Worm (Caenorhabditis elegans) whole organism, L1 larva: Measurements from ENCODE around the gene K06G5.1.

Experiments used
- C34B4.2 ChIP-seq: sonication (generic microtip); optimal IDR thresholded peaks from 2 replicates; lab custom pipeline; 2017; ENCODE audit warnings: mild to moderate bottlenecking, missing genetic modification characterization, missing compliant biosample characterization
- ama-1 ChIP-seq: fragments of 150-350 bp; optimal IDR thresholded peaks from 2 replicates; lab custom pipeline; 2014
- ceh-90 ChIP-seq: sonication (generic microtip); optimal IDR thresholded peaks from 2 replicates; lab custom pipeline; 2016; ENCODE audit warnings: missing genetic modification characterization, missing compliant biosample characterization
- nhr-77 ChIP-seq: fragments of 150-350 bp; optimal IDR thresholded peaks from 2 replicates; lab custom pipeline; 2014; ENCODE audit warnings: missing biosample characterization, missing genetic modification characterization
- tlp-1 ChIP-seq: fragments of 150-350 bp; optimal IDR thresholded peaks from 2 replicates; lab custom pipeline; 2014; ENCODE audit warnings: missing biosample characterization, missing genetic modification characterization
- unc-86 ChIP-seq: sonication (generic microtip); optimal IDR thresholded peaks from 2 replicates; lab custom pipeline; 2016; ENCODE audit warnings: missing genetic modification characterization, missing compliant biosample characterization
- zag-1 ChIP-seq: fragments of 150-350 bp; optimal IDR thresholded peaks from 2 replicates; lab custom pipeline; 2014; ENCODE audit warnings: missing biosample characterization, missing genetic modification characterization

- no peak for TF ChIP-seq unc-86 (tag; lab: Kevin White, UChicago)
- TF ChIP-seq ama-1, result no peak
- no peak for TF ChIP-seq zag-1 (tag; lab: Kevin White, UChicago)
- TF ChIP-seq nhr-77 (tag; lab: Kevin White, UChicago), result no peak
- no peak for TF ChIP-seq tlp-1 (tag; lab: Kevin White, UChicago)
- no peak for TF ChIP-seq C34B4.2
- no peak for TF ChIP-seq ceh-90 (tag; lab: Kevin White, UChicago)
Observed at ce11 chrX:14234932-14235331, 20.2 kb downstream of the K06G5.1 start, which contains the start of gene srg-37.
